Worm (Caenorhabditis elegans) whole organism, L4 larva: ENCODE data around the gene F55D1.1.

ENCODE experiments used
- F37D6.2 ChIP-seq: sonication (generic microtip); optimal IDR thresholded peaks from 2 replicates; lab custom pipeline; 2016; ENCODE audit warnings: mild to moderate bottlenecking, missing genetic modification characterization, missing compliant biosample characterization
- R02D3.7 ChIP-seq: fragments of 150-350 bp; sonication (generic microtip); optimal IDR thresholded peaks from 3 replicates; lab custom pipeline; 2014; ENCODE audit warnings: missing biosample characterization, missing genetic modification characterization
- Y75B8A.6 ChIP-seq: fragments of 200-800 bp; sonication (Bioruptor generic); IDR thresholded peaks from 2 replicates; pipeline ENCODE4 v1.3.6; 2022; ENCODE audit warnings: missing genetic modification reagents, missing genetic modification characterization, missing compliant biosample characterization
- ZK546.5 ChIP-seq, 2 experiments: sonication (generic microtip); optimal IDR thresholded peaks; 2 replicates each; lab custom pipeline; 2017; ENCODE audit warnings: missing biosample characterization in 2 of 2, missing genetic modification characterization in 2 of 2
- aha-1 ChIP-seq: fragments of 150-350 bp; peaks from one replicate; lab custom pipeline; 2014; ENCODE audit warnings: missing biosample characterization, missing genetic modification characterization
- ama-1 ChIP-seq: fragments of 150-350 bp; optimal IDR thresholded peaks from 2 replicates; lab custom pipeline; 2014; ENCODE audit warnings: inconsistent platforms, mixed read lengths
- ceh-28 ChIP-seq: fragments of 150-350 bp; optimal IDR thresholded peaks from 2 replicates; lab custom pipeline; 2014; ENCODE audit warnings: missing biosample characterization, missing genetic modification reagents, missing genetic modification characterization
- ceh-32 ChIP-seq: sonication (generic microtip); optimal IDR thresholded peaks from 2 replicates; lab custom pipeline; 2016; ENCODE audit warnings: mild to moderate bottlenecking, missing genetic modification characterization, missing compliant biosample characterization; ENCODE audit not compliant: poor library complexity
- ceh-62 ChIP-seq: sonication (generic microtip); optimal IDR thresholded peaks from 2 replicates; lab custom pipeline; 2017; ENCODE audit warnings: missing biosample characterization, missing genetic modification characterization
- ces-1 ChIP-seq: fragments of 150-350 bp; sonication (generic microtip); optimal IDR thresholded peaks from 4 replicates; lab custom pipeline; 2014; ENCODE audit warnings: missing biosample characterization, missing genetic modification reagents, missing genetic modification characterization
- cey-2 ChIP-seq: sonication (generic microtip); optimal IDR thresholded peaks from 3 replicates; lab custom pipeline; 2017; ENCODE audit warnings: missing genetic modification characterization, mild to moderate bottlenecking, missing compliant biosample characterization, antibody characterized with exemption, borderline replicate concordance; ENCODE audit not compliant: insufficient read depth
- daf-16 ChIP-seq, 3 experiments: sonication (generic microtip); optimal IDR thresholded peaks; 2 replicates each; lab custom pipeline; 2016 to 2017; ENCODE audit warnings: missing genetic modification characterization in 3 of 3, missing genetic modification reagents in 3 of 3, mild to moderate bottlenecking in 2 of 3, missing compliant biosample characterization in 2 of 3, missing biosample characterization in 1 of 3, moderate library complexity in 1 of 3
- daf-8 ChIP-seq: fragments of 200-800 bp; sonication (Bioruptor generic); IDR thresholded peaks from 2 replicates; pipeline ENCODE4 v1.3.6; 2022; ENCODE audit warnings: missing genetic modification characterization, missing compliant biosample characterization
- dmd-6 ChIP-seq: fragments of 200-800 bp; sonication (Bioruptor generic); IDR thresholded peaks from 2 replicates; pipeline ENCODE4 v1.3.6; 2022; ENCODE audit warnings: missing genetic modification reagents, missing genetic modification characterization, missing compliant biosample characterization
- egl-43 ChIP-seq: fragments of 200-800 bp; sonication (Bioruptor generic); IDR thresholded peaks from 2 replicates; pipeline ENCODE4 v1.3.6; 2022; ENCODE audit warnings: missing genetic modification reagents, missing genetic modification characterization, missing compliant biosample characterization
- fos-1 ChIP-seq: fragments of 150-350 bp; optimal IDR thresholded peaks from 2 replicates; lab custom pipeline; 2014; ENCODE audit warnings: missing biosample characterization, missing genetic modification characterization
- hif-1 ChIP-seq, 2 experiments: sonication (generic microtip); optimal IDR thresholded peaks; 2 replicates each; lab custom pipeline; 2016 to 2017; ENCODE audit warnings: missing compliant biosample characterization in 2 of 2, missing genetic modification characterization in 2 of 2, missing genetic modification reagents in 2 of 2, missing genotype in 2 of 2, mild to moderate bottlenecking in 1 of 2
- hlh-11 ChIP-seq: fragments of 200-800 bp; sonication (Bioruptor generic); optimal IDR thresholded peaks from 2 replicates; lab custom pipeline; 2018; ENCODE audit warnings: mild to moderate bottlenecking, missing genetic modification characterization, missing compliant biosample characterization
- lin-29 ChIP-seq: fragments of 200-800 bp; sonication (Bioruptor generic); IDR thresholded peaks from 2 replicates; pipeline ENCODE4 v1.3.6; 2022; ENCODE audit warnings: missing genetic modification reagents, missing genetic modification characterization, missing compliant biosample characterization
- lsy-2 ChIP-seq, 2 experiments: fragments of 150-350 bp in 1 of 2; sonication (generic microtip) in 1 of 2; optimal IDR thresholded peaks; 2 replicates each; lab custom pipeline; 2014 to 2017; ENCODE audit warnings: missing biosample characterization in 2 of 2, missing genetic modification characterization in 2 of 2
- mdt-29 ChIP-seq: fragments of 200-800 bp; sonication (Bioruptor generic); IDR thresholded peaks from 2 replicates; pipeline ENCODE4 v1.3.6; 2022; ENCODE audit warnings: missing genetic modification reagents, missing genetic modification characterization, missing compliant biosample characterization
- mxl-2 ChIP-seq: fragments of 200-800 bp; sonication (Bioruptor generic); conservative IDR thresholded peaks from 2 replicates; pipeline ENCODE4 v1.3.6; 2022; ENCODE audit warnings: missing genetic modification reagents, missing genetic modification characterization, missing compliant biosample characterization
- mxl-3 ChIP-seq: fragments of 200-800 bp; sonication (Bioruptor generic); optimal IDR thresholded peaks from 2 replicates; lab custom pipeline; 2018; ENCODE audit warnings: mild to moderate bottlenecking, missing genetic modification characterization, missing compliant biosample characterization
- nhr-11 ChIP-seq: fragments of 150-350 bp; optimal IDR thresholded peaks from 2 replicates; lab custom pipeline; 2014; ENCODE audit warnings: missing biosample characterization, missing genetic modification characterization
- nhr-28 ChIP-seq: fragments of 150-350 bp; optimal IDR thresholded peaks from 2 replicates; lab custom pipeline; 2014; ENCODE audit warnings: missing biosample characterization, missing genetic modification characterization
- nhr-41 ChIP-seq: fragments of 200-800 bp; sonication (Bioruptor generic); IDR thresholded peaks from 2 replicates; pipeline ENCODE4 v1.3.6; 2022; ENCODE audit warnings: missing genetic modification reagents, missing genetic modification characterization, missing compliant biosample characterization
- nhr-48 ChIP-seq: sonication (generic microtip); optimal IDR thresholded peaks from 2 replicates; lab custom pipeline; 2016; ENCODE audit warnings: mild to moderate bottlenecking, missing genetic modification characterization, missing compliant biosample characterization
- nhr-76 ChIP-seq: fragments of 150-350 bp; optimal IDR thresholded peaks from 2 replicates; lab custom pipeline; 2014; ENCODE audit warnings: missing biosample characterization, missing genetic modification characterization
- nhr-77 ChIP-seq: fragments of 150-350 bp; optimal IDR thresholded peaks from 2 replicates; lab custom pipeline; 2014; ENCODE audit warnings: missing biosample characterization, missing genetic modification characterization
- pha-4 ChIP-seq, 2 experiments: fragments of 150-350 bp in 1 of 2; fragments of 200-800 bp in 1 of 2; sonication (Bioruptor generic) in 1 of 2; IDR thresholded peaks in 1 of 2; optimal IDR thresholded peaks in 1 of 2; 2 replicates each; pipeline versions ENCODE4 v1.3.6 to Lab custom; 2014 to 2022; ENCODE audit warnings: missing genetic modification characterization in 2 of 2, missing genetic modification reagents in 2 of 2, missing biosample characterization in 1 of 2, missing compliant biosample characterization in 1 of 2
- pqm-1 ChIP-seq: sonication (generic microtip); optimal IDR thresholded peaks from 2 replicates; lab custom pipeline; 2017; ENCODE audit warnings: missing biosample characterization, missing genetic modification characterization
- sdz-12 ChIP-seq: fragments of 200-800 bp; sonication (Bioruptor generic); optimal IDR thresholded peaks from 2 replicates; lab custom pipeline; 2018; ENCODE audit warnings: mild to moderate bottlenecking, missing genetic modification characterization, missing compliant biosample characterization
- set-16 ChIP-seq: fragments of 200-800 bp; sonication (Bioruptor generic); IDR thresholded peaks from 2 replicates; pipeline ENCODE4 v1.3.6; 2022; ENCODE audit warnings: missing genetic modification reagents, missing genetic modification characterization, missing compliant biosample characterization
- skn-1 ChIP-seq: fragments of 150-350 bp; optimal IDR thresholded peaks from 2 replicates; lab custom pipeline; 2014; ENCODE audit warnings: missing biosample characterization, missing genetic modification characterization
- snpc-4 ChIP-seq: fragments of 150-350 bp; optimal IDR thresholded peaks from 2 replicates; lab custom pipeline; 2014; ENCODE audit warnings: missing biosample characterization, missing genetic modification characterization
- spr-3 ChIP-seq: fragments of 200-800 bp; sonication (Bioruptor generic); optimal IDR thresholded peaks from 2 replicates; lab custom pipeline; 2018; ENCODE audit warnings: mild to moderate bottlenecking, missing genetic modification characterization, missing compliant biosample characterization
- unc-39 ChIP-seq: sonication (generic microtip); optimal IDR thresholded peaks from 2 replicates; lab custom pipeline; 2017; ENCODE audit warnings: missing biosample characterization, missing genetic modification characterization
- unc-62 ChIP-seq, 3 experiments: fragments of 150-350 bp in 1 of 3; sonication (generic microtip); optimal IDR thresholded peaks in 2 of 3; peaks in 1 of 3; 1 replicate in 1 of 3; 2 replicates in 2 of 3; lab custom pipeline; 2014 to 2017; ENCODE audit warnings: missing biosample characterization in 3 of 3, missing genetic modification characterization in 3 of 3, missing genetic modification reagents in 3 of 3, missing genotype in 1 of 3
- vab-7 ChIP-seq: fragments of 200-800 bp; sonication (Bioruptor generic); IDR thresholded peaks from 2 replicates; pipeline ENCODE4 v1.3.6; 2022; ENCODE audit warnings: missing genetic modification reagents, missing genetic modification characterization, missing compliant biosample characterization

Gene F55D1.1

DNA sequence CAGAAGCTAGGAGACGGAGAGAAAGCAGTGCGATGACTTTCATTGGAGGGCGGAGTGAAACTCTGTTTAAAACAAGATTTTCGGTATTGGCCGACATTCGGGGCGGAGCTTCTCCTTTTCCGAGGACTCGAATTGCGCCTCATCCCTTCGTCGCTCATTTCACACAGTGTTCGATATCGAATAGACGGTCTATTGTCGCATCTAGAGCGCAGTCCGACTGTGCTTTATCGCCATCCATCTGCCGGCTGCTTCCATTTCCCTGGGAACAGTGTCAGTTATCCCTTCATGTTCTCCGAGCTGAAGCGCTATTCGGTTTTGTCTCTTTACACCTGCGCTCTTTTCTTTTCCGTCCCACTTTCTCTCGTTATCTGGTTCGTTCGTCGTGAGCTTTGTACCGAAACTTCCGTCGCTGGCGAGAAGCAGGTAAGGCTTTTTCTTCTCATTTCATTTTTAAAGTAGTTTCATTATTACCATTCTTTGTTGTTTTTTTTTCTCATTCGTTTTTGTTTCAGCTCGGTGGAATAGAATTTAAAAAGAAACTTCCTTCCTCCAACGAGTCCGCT, 3.3 kb downstream of the F55D1.1 start, which contains the start of the genes bus-8A and bus-8B:
Gene bus-8A, plus strand, starts transcription at position 96 of the 563 bp plus-strand sequence.
Gene bus-8B, plus strand, starts transcription at position 513 of the 563 bp plus-strand sequence.
- TF ChIP-seq ces-1 (GFP tag; lab: Kevin White, UChicago) (no peak), unc-62 (GFP tag; optimal IDR thresholded peaks at IDR 0.05 in 1 of 2; lab: Kevin White, UChicago) (peak in 1 of 2 experiments; percentile 94), unc-62 (tag; optimal IDR thresholded peaks at IDR 0.05; lab: Kevin White, UChicago) (no peak), egl-43 (0 out of 2 replicates have a peak, but pooled peaks have one; percentile 24)
- TF ChIP-seq, all 104 proteins: peak for 2

DNA sequence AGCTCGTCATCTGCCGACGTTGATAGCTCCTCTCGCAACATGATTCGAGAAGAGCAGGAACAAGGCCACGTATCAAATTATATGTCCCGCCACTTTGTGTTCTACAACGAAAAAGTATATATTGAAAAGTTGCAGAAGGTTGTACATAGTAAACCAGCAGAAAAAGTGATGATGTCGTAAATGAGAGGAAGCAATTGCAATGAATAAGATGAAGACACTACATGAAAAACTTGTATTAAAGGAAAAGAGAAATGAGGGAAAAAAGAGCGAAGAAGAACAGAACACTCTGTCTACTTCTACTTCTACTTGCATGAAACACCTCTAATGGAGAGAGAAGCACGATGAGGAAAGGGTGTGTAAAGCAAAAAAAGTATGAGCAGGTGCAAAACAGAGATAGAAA, 15.5 kb downstream of the F55D1.1 start, which contains the start of gene T23F2.2:
Gene T23F2.2, minus strand, starts transcription at position 101 of the 400 bp plus-strand sequence.
- TF ChIP-seq spr-3 = no peak
- no peak for TF ChIP-seq ceh-62 (tag; lab: Kevin White, UChicago)
- no peak for TF ChIP-seq nhr-41 (GFP tag; lab: Robert Waterston, UW)
- TF ChIP-seq fos-1 (tag; lab: Kevin White, UChicago) = no peak
- TF ChIP-seq nhr-48 = no peak
- TF ChIP-seq lsy-2 (tag; optimal IDR thresholded peaks at IDR 0.05; lab: Kevin White, UChicago) = no peak
- no peak for TF ChIP-seq Y75B8A.6
- TF ChIP-seq nhr-77 (tag; lab: Kevin White, UChicago) = no peak
- no peak for TF ChIP-seq R02D3.7 (tag; lab: Kevin White, UChicago)
- no peak for TF ChIP-seq ces-1 (GFP tag; lab: Kevin White, UChicago)
- TF ChIP-seq daf-8 (GFP tag; lab: Robert Waterston, UW) = no peak
- TF ChIP-seq nhr-11 (tag; lab: Kevin White, UChicago) = no peak
- no peak for TF ChIP-seq mxl-2 (GFP tag; lab: Robert Waterston, UW)
- no peak for TF ChIP-seq egl-43
- TF ChIP-seq mdt-29 (GFP tag; lab: Robert Waterston, UW) = no peak
- no peak for TF ChIP-seq dmd-6 (GFP tag; lab: Robert Waterston, UW)
- no peak for TF ChIP-seq cey-2 (tag; lab: Kevin White, UChicago)

DNA sequence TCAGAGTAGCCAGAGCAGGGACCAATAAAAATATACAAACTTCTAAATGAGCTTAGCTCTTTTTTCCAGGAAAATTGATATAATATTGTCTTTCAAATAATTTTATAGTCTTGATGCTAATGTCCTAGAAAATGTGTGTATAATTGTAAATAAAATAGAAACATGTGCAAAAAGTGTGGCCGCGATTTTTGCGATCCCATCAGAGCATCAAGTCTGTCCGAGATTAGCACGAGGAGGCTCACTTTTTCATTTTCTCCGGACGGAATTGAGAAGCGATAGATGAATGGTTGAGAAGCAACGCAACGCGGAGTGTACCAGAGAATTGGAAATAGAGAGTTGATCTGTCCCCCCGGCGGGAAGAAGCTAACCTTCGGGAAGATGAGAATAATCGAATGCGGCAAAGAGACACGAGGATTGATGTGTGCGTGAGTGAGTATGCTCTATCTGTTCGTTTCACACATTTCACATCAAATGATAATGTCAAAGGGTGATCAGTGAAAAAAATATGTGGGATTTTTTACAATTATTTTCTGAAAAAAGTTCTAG, 16.9 kb downstream of the F55D1.1 start:
- no peak for TF ChIP-seq ceh-28 (tag; lab: Kevin White, UChicago)
- TF ChIP-seq vab-7 (GFP tag; lab: Robert Waterston, UW) = no peak
- TF ChIP-seq daf-16 (GFP tag; optimal IDR thresholded peaks at IDR 0.05; lab: Kevin White, UChicago) = no peak
- TF ChIP-seq daf-16 (tag; optimal IDR thresholded peaks at IDR 0.05; lab: Kevin White, UChicago) = no peak
- TF ChIP-seq ces-1 (GFP tag; lab: Kevin White, UChicago) = no peak
- peak; percentile 2 for TF ChIP-seq nhr-11 (tag; lab: Kevin White, UChicago)
- TF ChIP-seq ZK546.5 (tag; optimal IDR thresholded peaks at IDR 0.05; lab: Kevin White, UChicago) = no peak
- no peak for TF ChIP-seq ceh-32 (tag; lab: Kevin White, UChicago)
- TF ChIP-seq pqm-1 = no peak
- no peak for TF ChIP-seq F37D6.2 (tag; lab: Kevin White, UChicago)
- peak; percentile 53 for TF ChIP-seq aha-1 (tag; lab: Kevin White, UChicago)
- peak; percentile 33 for TF ChIP-seq hlh-11 (tag; lab: Kevin White, UChicago)
- no peak for TF ChIP-seq spr-3
- TF ChIP-seq lin-29 (GFP tag; lab: Robert Waterston, UW) = no peak
- peak; percentile 20 for TF ChIP-seq mxl-3
- no peak for TF ChIP-seq sdz-12 (GFP tag; lab: Kevin White, UChicago)
- TF ChIP-seq ama-1 (lab: Kevin White, UChicago) = no peak
- no peak for TF ChIP-seq hif-1 (tag; optimal IDR thresholded peaks at IDR 0.05; lab: Kevin White, UChicago)
- no peak for TF ChIP-seq nhr-28 (tag; lab: Kevin White, UChicago)
- TF ChIP-seq set-16 = no peak
- no peak for TF ChIP-seq fos-1 (tag; lab: Kevin White, UChicago)
- no peak for TF ChIP-seq nhr-76 (tag; lab: Kevin White, UChicago)
- TF ChIP-seq unc-39 (tag; lab: Kevin White, UChicago) = no peak
- TF ChIP-seq pha-4 (GFP tag; IDR thresholded peaks at IDR 0.05; lab: Robert Waterston, UW) = no peak
- TF ChIP-seq pha-4 (tag; optimal IDR thresholded peaks at IDR 0.05; lab: Kevin White, UChicago) = no peak
- TF ChIP-seq skn-1 (tag; lab: Kevin White, UChicago) = no peak
- no peak for TF ChIP-seq snpc-4 (tag; lab: Kevin White, UChicago)
